Worm (Caenorhabditis elegans): Measurements from ENCODE around the gene F58B3.4.

Gene F58B3.4

ce11 chrIV:11659794-11660312, 28.2 kb upstream of the F58B3.4 start, which contains the start of gene ZK792.1:
TSS of gene ZK792.1 (plus strand) at chrIV:11659844.
- TF ChIP-seq M03D4.4 (tag; optimal IDR thresholded peaks at IDR 0.05), result no peak
- TF ChIP-seq sptf-1 (tag; optimal IDR thresholded peaks at IDR 0.05), result no peak
- TF ChIP-seq unc-62 (GFP tag; optimal IDR thresholded peaks at IDR 0.05), result no peak
- no peak for TF ChIP-seq nhr-76 (tag; optimal IDR thresholded peaks at IDR 0.05)
- no peak for TF ChIP-seq drap-1 (GFP tag; optimal IDR thresholded peaks at IDR 0.05)
- TF ChIP-seq ces-1 (GFP tag; optimal IDR thresholded peaks at IDR 0.05), result no peak

- TF ChIP-seq ces-1 (GFP tag; optimal IDR thresholded peaks at IDR 0.05) (peak; percentile 21), ceh-43 (GFP tag; optimal IDR thresholded peaks at IDR 0.05) (peak; percentile 13), snpc-4 (tag; optimal IDR thresholded peaks at IDR 0.05) (no peak), flh-1 (GFP tag; optimal IDR thresholded peaks at IDR 0.05) (no peak), bed-3 (GFP tag; optimal IDR thresholded peaks at IDR 0.05) (no peak), ceh-39 (tag; optimal IDR thresholded peaks at IDR 0.05) (no peak), lin-13 (tag; optimal IDR thresholded peaks at IDR 0.05) (no peak), unc-62 (GFP tag; optimal IDR thresholded peaks at IDR 0.05) (no peak), mab-5 (tag; optimal IDR thresholded peaks at IDR 0.05) (no peak), ham-2 (GFP tag; optimal IDR thresholded peaks at IDR 0.05) (peak; percentile 20)
Measured at ce11 chrIV:11656144-11656780, 24.6 kb upstream of the F58B3.4 start, which contains the start of gene ZK809.5. TSS of gene ZK809.5 (plus strand) at chrIV:11656730.

ce11 chrIV:11655370-11655769, 23.7 kb upstream of the F58B3.4 start, which contains the start of gene ent-1:
TSS of gene ent-1 (minus strand) at chrIV:11655470.
- TF ChIP-seq mls-2 (tag; optimal IDR thresholded peaks at IDR 0.05) (no peak), flh-1 (GFP tag; optimal IDR thresholded peaks at IDR 0.05) (no peak), tbx-8 (GFP tag; optimal IDR thresholded peaks at IDR 0.05) (no peak), unc-120 (tag; optimal IDR thresholded peaks at IDR 0.05; ENCODE audit: poor library complexity, severe bottlenecking) (no peak), nhr-76 (tag; optimal IDR thresholded peaks at IDR 0.05) (no peak), ceh-83 (GFP tag; optimal IDR thresholded peaks at IDR 0.05) (no peak), mep-1 (tag; optimal IDR thresholded peaks at IDR 0.05) (no peak), M03D4.4 (tag; optimal IDR thresholded peaks at IDR 0.05) (no peak), bed-3 (GFP tag; optimal IDR thresholded peaks at IDR 0.05) (no peak), lin-32 (GFP tag; optimal IDR thresholded peaks at IDR 0.05) (no peak), elt-3 (tag; optimal IDR thresholded peaks at IDR 0.05) (no peak), nhr-12 (tag; optimal IDR thresholded peaks at IDR 0.05) (no peak), hlh-1 (tag; optimal IDR thresholded peaks at IDR 0.05) (no peak), drap-1 (GFP tag; optimal IDR thresholded peaks at IDR 0.05) (no peak), elt-1 (tag; optimal IDR thresholded peaks at IDR 0.05; ENCODE audit: borderline replicate concordance, insufficient read depth) (no peak), mab-5 (tag; optimal IDR thresholded peaks at IDR 0.05) (no peak), ceh-39 (tag; optimal IDR thresholded peaks at IDR 0.05) (no peak), ham-2 (GFP tag; optimal IDR thresholded peaks at IDR 0.05) (no peak), lsy-2 (tag; optimal IDR thresholded peaks at IDR 0.05) (no peak), unc-39 (tag; optimal IDR thresholded peaks at IDR 0.05) (no peak)

- TF ChIP-seq mls-2 (tag; optimal IDR thresholded peaks at IDR 0.05), result no peak
- no peak for TF ChIP-seq nhr-237 (tag; optimal IDR thresholded peaks at IDR 0.05)
- no peak for TF ChIP-seq tbx-8 (GFP tag; optimal IDR thresholded peaks at IDR 0.05)
- TF ChIP-seq flh-1 (GFP tag; optimal IDR thresholded peaks at IDR 0.05), result no peak
- TF ChIP-seq ham-2 (GFP tag; optimal IDR thresholded peaks at IDR 0.05), result no peak
Measured at ce11 chrIV:11651965-11652453, 20.4 kb upstream of the F58B3.4 start, which contains the start of the genes acl-3 and ndub-6. TSS of gene acl-3 (minus strand) at chrIV:11652023. TSS of gene ndub-6 (plus strand) at chrIV:11652403.

ce11 chrIV:11650344-11650743, 18.7 kb upstream of the F58B3.4 start:
- TF ChIP-seq bed-3 (GFP tag; optimal IDR thresholded peaks at IDR 0.05), result no peak
- TF ChIP-seq mep-1 (tag; optimal IDR thresholded peaks at IDR 0.05), result no peak
- TF ChIP-seq nhr-12 (tag; optimal IDR thresholded peaks at IDR 0.05), result no peak
- no peak for TF ChIP-seq tbx-8 (GFP tag; optimal IDR thresholded peaks at IDR 0.05)
- no peak for TF ChIP-seq unc-120 (tag; optimal IDR thresholded peaks at IDR 0.05; ENCODE audit: poor library complexity, severe bottlenecking)
- no peak for TF ChIP-seq unc-62 (GFP tag; optimal IDR thresholded peaks at IDR 0.05)
- TF ChIP-seq zip-8 (tag; optimal IDR thresholded peaks at IDR 0.05), result no peak
- no peak for TF ChIP-seq ceh-43 (GFP tag; optimal IDR thresholded peaks at IDR 0.05)
- no peak for TF ChIP-seq unc-39 (tag; optimal IDR thresholded peaks at IDR 0.05)
- TF ChIP-seq ces-1 (GFP tag; optimal IDR thresholded peaks at IDR 0.05), result no peak
- TF ChIP-seq flh-1 (GFP tag; optimal IDR thresholded peaks at IDR 0.05), result no peak
- no peak for TF ChIP-seq blmp-1 (tag; optimal IDR thresholded peaks at IDR 0.05)
- no peak for TF ChIP-seq ztf-11 (tag; optimal IDR thresholded peaks at IDR 0.05)
- TF ChIP-seq mab-5 (tag; optimal IDR thresholded peaks at IDR 0.05), result no peak
- TF ChIP-seq nhr-76 (tag; optimal IDR thresholded peaks at IDR 0.05), result no peak
- no peak for TF ChIP-seq nhr-2 (tag; optimal IDR thresholded peaks at IDR 0.05)
- TF ChIP-seq M03D4.4 (tag; optimal IDR thresholded peaks at IDR 0.05), result no peak
- no peak for TF ChIP-seq ceh-39 (tag; optimal IDR thresholded peaks at IDR 0.05)
- no peak for TF ChIP-seq ham-2 (GFP tag; optimal IDR thresholded peaks at IDR 0.05)
- no peak for TF ChIP-seq lsy-2 (tag; optimal IDR thresholded peaks at IDR 0.05)
